Fruit fly (Drosophila melanogaster) whole organism, pupa: ENCODE measurements around the gene CG9727.

Source experiments
- CG10348 ChIP-seq: fragments of 200-800 bp; sonication (Bioruptor generic); IDR thresholded peaks from 2 replicates; pipeline ENCODE4 v1.3.6; 2022; ENCODE audit warnings: missing biosample characterization, missing genetic modification characterization
- CG13204 ChIP-seq: fragments of 200-800 bp; sonication (Bioruptor generic); optimal IDR thresholded peaks from 2 replicates; lab custom pipeline; 2018; ENCODE audit warnings: missing biosample characterization, mild to moderate bottlenecking, missing genetic modification characterization, moderate library complexity
- CG14655 ChIP-seq: fragments of 200-800 bp; sonication (Bioruptor generic); optimal IDR thresholded peaks from 3 replicates; lab custom pipeline; 2017; ENCODE audit warnings: mild to moderate bottlenecking, missing biosample characterization, missing genetic modification reagents, missing genetic modification characterization
- CG17806 ChIP-seq: fragments of 200-800 bp; sonication (Bioruptor generic); optimal IDR thresholded peaks from 2 replicates; lab custom pipeline; 2018; ENCODE audit warnings: missing biosample characterization, mild to moderate bottlenecking, missing genetic modification characterization, moderate library complexity
- CG8159 ChIP-seq: fragments of 200-800 bp; sonication (Bioruptor generic); optimal IDR thresholded peaks from 3 replicates; lab custom pipeline; 2018; ENCODE audit warnings: missing biosample characterization, mild to moderate bottlenecking, missing genetic modification characterization, moderate library complexity
- CG8301 ChIP-seq: fragments of 200-800 bp; sonication (Bioruptor generic); optimal IDR thresholded peaks from 2 replicates; lab custom pipeline; 2018; ENCODE audit warnings: missing biosample characterization, mild to moderate bottlenecking, missing genetic modification characterization
- CG9948 ChIP-seq: fragments of 200-800 bp; sonication (Bioruptor generic); optimal IDR thresholded peaks from 2 replicates; lab custom pipeline; 2018; ENCODE audit warnings: missing biosample characterization, mild to moderate bottlenecking, missing genetic modification characterization, moderate library complexity
- EcR ChIP-seq: fragments of 200-800 bp; sonication (Bioruptor generic); optimal IDR thresholded peaks from 3 replicates; lab custom pipeline; 2019; ENCODE audit warnings: missing biosample characterization, missing genetic modification characterization, mild to moderate bottlenecking, moderate library complexity, missing genetic modification reagents
- Ets98B ChIP-seq: fragments of 200-800 bp; sonication (Bioruptor generic); IDR thresholded peaks from 2 replicates; pipeline ENCODE4 v1.3.6; 2022; ENCODE audit warnings: missing biosample characterization, missing genetic modification characterization
- Pif1A ChIP-seq: fragments of 200-800 bp; sonication (Bioruptor generic); optimal IDR thresholded peaks from 3 replicates; lab custom pipeline; 2016; ENCODE audit warnings: missing biosample characterization, missing genetic modification characterization
- Snoo ChIP-seq: fragments of 200-800 bp; sonication (Bioruptor generic); optimal IDR thresholded peaks from 3 replicates; lab custom pipeline; 2017; ENCODE audit warnings: missing biosample characterization, mild to moderate bottlenecking, missing genetic modification characterization, inconsistent platforms
- rn ChIP-seq: fragments of 200-800 bp; sonication (Bioruptor generic); IDR thresholded peaks from 2 replicates; pipeline ENCODE4 v1.3.6; 2022; ENCODE audit warnings: missing biosample characterization, missing genetic modification characterization

DNA sequence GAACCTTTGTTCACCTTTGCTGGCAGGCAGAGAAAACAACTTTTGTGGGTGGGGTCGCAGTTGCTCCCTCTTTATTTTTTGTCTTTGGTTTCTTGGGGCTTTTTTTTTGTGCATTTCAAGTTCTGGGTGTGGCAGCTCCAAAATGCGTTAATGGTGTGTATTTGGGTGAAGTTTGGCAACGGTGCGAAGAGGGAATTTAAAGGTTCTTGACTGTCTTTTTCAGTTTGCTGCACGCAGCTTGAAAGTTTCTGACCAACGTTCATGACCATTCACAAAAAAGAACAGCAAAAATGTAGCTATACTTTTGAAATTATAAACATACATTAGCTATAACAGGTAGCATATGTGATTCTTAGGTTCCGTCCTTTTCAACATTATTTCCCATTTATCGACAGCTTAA lies 24.2 kb downstream of the CG9727 start:
- no peak for TF ChIP-seq Ets98B (GFP tag; lab: Robert Waterston, UW)
- TF ChIP-seq Snoo: no peak
- TF ChIP-seq CG13204 (GFP tag; lab: Kevin White, UChicago): no peak
- TF ChIP-seq rn (GFP tag; lab: Robert Waterston, UW): no peak
- TF ChIP-seq EcR: no peak
- no peak for TF ChIP-seq CG14655 (GFP tag; lab: Kevin White, UChicago)
- TF ChIP-seq CG8301 (tag; lab: Kevin White, UChicago): no peak
- TF ChIP-seq CG17806 (tag; lab: Kevin White, UChicago): no peak
- TF ChIP-seq CG9948: no peak
- no peak for TF ChIP-seq Pif1A (GFP tag; lab: Kevin White, UChicago)
- TF ChIP-seq CG10348: no peak
- TF ChIP-seq CG8159 (tag; lab: Kevin White, UChicago): no peak
